Worm (Caenorhabditis elegans) whole organism, late embryonic: ENCODE data around the gene R151.8.
A peak's percentile ranks its signal among the peaks of the same experiment; 100 is the strongest.

Source experiments
- C38D4.7 ChIP-seq: fragments of 200-800 bp; sonication (Bioruptor generic); optimal IDR thresholded peaks from 2 replicates; lab custom pipeline; 2018; ENCODE audit warnings: mild to moderate bottlenecking, missing genetic modification characterization, moderate library complexity, missing compliant biosample characterization
- F13H6.1 ChIP-seq: sonication (generic microtip); optimal IDR thresholded peaks from 2 replicates; lab custom pipeline; 2016; ENCODE audit warnings: missing genetic modification characterization, missing compliant biosample characterization
- K09A11.1 ChIP-seq: sonication (generic microtip); optimal IDR thresholded peaks from 2 replicates; lab custom pipeline; 2017; ENCODE audit warnings: antibody characterized with exemption, mild to moderate bottlenecking, missing genetic modification characterization, missing compliant biosample characterization; ENCODE audit not compliant: insufficient read depth
- T23F11.4 ChIP-seq: fragments of 200-800 bp; sonication (Bioruptor generic); optimal IDR thresholded peaks from 2 replicates; lab custom pipeline; 2018; ENCODE audit warnings: mild to moderate bottlenecking, missing genetic modification characterization, missing compliant biosample characterization
- Y22D7AL.16 ChIP-seq: sonication (generic microtip); optimal IDR thresholded peaks from 2 replicates; lab custom pipeline; 2016; ENCODE audit warnings: missing genetic modification characterization, missing compliant biosample characterization
- ama-1 ChIP-seq: fragments of 150-350 bp; optimal IDR thresholded peaks from 2 replicates; lab custom pipeline; 2014
- ceh-14 ChIP-seq: sonication (generic microtip); optimal IDR thresholded peaks from 2 replicates; lab custom pipeline; 2016; ENCODE audit warnings: missing genotype, missing genetic modification characterization, missing compliant biosample characterization
- ceh-18 ChIP-seq: sonication (generic microtip); optimal IDR thresholded peaks from 2 replicates; lab custom pipeline; 2016; ENCODE audit warnings: missing genetic modification characterization, missing compliant biosample characterization
- ceh-19 ChIP-seq: fragments of 200-800 bp; sonication (Bioruptor generic); optimal IDR thresholded peaks from 2 replicates; lab custom pipeline; 2018; ENCODE audit warnings: mild to moderate bottlenecking, missing genetic modification characterization, missing compliant biosample characterization
- ceh-2 ChIP-seq: sonication (generic microtip); optimal IDR thresholded peaks from 2 replicates; lab custom pipeline; 2016; ENCODE audit warnings: missing genotype, missing genetic modification characterization, missing compliant biosample characterization
- ceh-22 ChIP-seq: sonication (generic microtip); optimal IDR thresholded peaks from 2 replicates; lab custom pipeline; 2017; ENCODE audit warnings: missing biosample characterization, missing genetic modification characterization
- ceh-30 ChIP-seq: fragments of 150-350 bp; optimal IDR thresholded peaks from 2 replicates; lab custom pipeline; 2014; ENCODE audit warnings: missing biosample characterization, missing genetic modification characterization
- ceh-31 ChIP-seq: sonication (generic microtip); optimal IDR thresholded peaks from 2 replicates; lab custom pipeline; 2016; ENCODE audit warnings: missing genetic modification characterization, missing compliant biosample characterization
- ceh-9 ChIP-seq: sonication (generic microtip); optimal IDR thresholded peaks from 2 replicates; lab custom pipeline; 2016; ENCODE audit warnings: mild to moderate bottlenecking, missing genetic modification characterization, inconsistent platforms, missing compliant biosample characterization
- che-1 ChIP-seq: sonication (generic microtip); optimal IDR thresholded peaks from 2 replicates; lab custom pipeline; 2016; ENCODE audit warnings: mild to moderate bottlenecking, missing genetic modification characterization, missing compliant biosample characterization
- elt-2 ChIP-seq: sonication (generic microtip); optimal IDR thresholded peaks from 2 replicates; lab custom pipeline; 2016; ENCODE audit warnings: missing genetic modification reagents, missing genetic modification characterization, missing compliant biosample characterization
- eyg-1 ChIP-seq: sonication (generic microtip); optimal IDR thresholded peaks from 2 replicates; lab custom pipeline; 2016; ENCODE audit warnings: missing genotype, missing genetic modification characterization, missing compliant biosample characterization
- fax-1 ChIP-seq: sonication (generic microtip); optimal IDR thresholded peaks from 2 replicates; lab custom pipeline; 2016; ENCODE audit warnings: missing genotype, missing genetic modification characterization, missing compliant biosample characterization
- gmeb-2 ChIP-seq: sonication (generic microtip); optimal IDR thresholded peaks from 2 replicates; lab custom pipeline; 2016; ENCODE audit warnings: missing genetic modification characterization, inconsistent platforms, missing compliant biosample characterization
- hlh-30 ChIP-seq: sonication (generic microtip); optimal IDR thresholded peaks from 2 replicates; lab custom pipeline; 2017; ENCODE audit warnings: antibody characterized with exemption, missing genetic modification characterization, missing compliant biosample characterization; ENCODE audit not compliant: insufficient read depth
- hlh-8 ChIP-seq: sonication (generic microtip); optimal IDR thresholded peaks from 2 replicates; lab custom pipeline; 2016; ENCODE audit warnings: missing genotype, missing genetic modification characterization, missing compliant biosample characterization
- lim-6 ChIP-seq: sonication (generic microtip); optimal IDR thresholded peaks from 2 replicates; lab custom pipeline; 2016; ENCODE audit warnings: missing genetic modification characterization, missing compliant biosample characterization
- lin-11 ChIP-seq: fragments of 200-800 bp; sonication (Bioruptor generic); optimal IDR thresholded peaks from 2 replicates; lab custom pipeline; 2018; ENCODE audit warnings: mild to moderate bottlenecking, missing genetic modification characterization, missing compliant biosample characterization
- mec-3 ChIP-seq: sonication (generic microtip); optimal IDR thresholded peaks from 2 replicates; lab custom pipeline; 2016; ENCODE audit warnings: borderline replicate concordance, missing genetic modification characterization, missing compliant biosample characterization
- nhr-11 ChIP-seq: fragments of 150-350 bp; optimal IDR thresholded peaks from 2 replicates; lab custom pipeline; 2014; ENCODE audit warnings: missing biosample characterization, missing genetic modification characterization
- nhr-232 ChIP-seq: sonication (generic microtip); optimal IDR thresholded peaks from 2 replicates; lab custom pipeline; 2016; ENCODE audit warnings: missing genetic modification characterization, missing compliant biosample characterization
- odd-2 ChIP-seq: sonication (generic microtip); optimal IDR thresholded peaks from 2 replicates; lab custom pipeline; 2017; ENCODE audit warnings: antibody characterized with exemption, mild to moderate bottlenecking, missing genetic modification characterization, missing compliant biosample characterization
- pha-2 ChIP-seq: sonication (generic microtip); optimal IDR thresholded peaks from 2 replicates; lab custom pipeline; 2017; ENCODE audit warnings: mild to moderate bottlenecking, missing genetic modification characterization, missing compliant biosample characterization
- pha-4 ChIP-seq: fragments of 150-350 bp; optimal IDR thresholded peaks from 2 replicates; lab custom pipeline; 2018; ENCODE audit warnings: missing biosample characterization, missing genetic modification reagents, missing genetic modification characterization
- pqm-1 ChIP-seq: sonication (generic microtip); optimal IDR thresholded peaks from 2 replicates; lab custom pipeline; 2016; ENCODE audit warnings: missing genetic modification characterization, missing compliant biosample characterization
- pros-1 ChIP-seq: fragments of 150-350 bp; optimal IDR thresholded peaks from 2 replicates; lab custom pipeline; 2014; ENCODE audit warnings: missing biosample characterization, missing genetic modification reagents, missing genetic modification characterization
- rnt-1 ChIP-seq: sonication (generic microtip); optimal IDR thresholded peaks from 2 replicates; lab custom pipeline; 2016; ENCODE audit warnings: missing genetic modification characterization, missing compliant biosample characterization
- sox-2 ChIP-seq: fragments of 200-800 bp; sonication (Bioruptor generic); IDR thresholded peaks from 2 replicates; pipeline ENCODE4 v1.3.6; 2022; ENCODE audit warnings: missing genetic modification reagents, missing genetic modification characterization, missing compliant biosample characterization
- sox-4 ChIP-seq: sonication (generic microtip); optimal IDR thresholded peaks from 2 replicates; lab custom pipeline; 2017; ENCODE audit warnings: mild to moderate bottlenecking, missing genetic modification characterization, inconsistent platforms, missing compliant biosample characterization
- tbx-2 ChIP-seq: sonication (generic microtip); optimal IDR thresholded peaks from 2 replicates; lab custom pipeline; 2016; ENCODE audit warnings: missing genetic modification characterization, missing compliant biosample characterization
- ttx-3 ChIP-seq: sonication (generic microtip); optimal IDR thresholded peaks from 2 replicates; lab custom pipeline; 2016; ENCODE audit warnings: missing genetic modification reagents, missing genetic modification characterization, missing compliant biosample characterization
- unc-42 ChIP-seq: sonication (generic microtip); optimal IDR thresholded peaks from 2 replicates; lab custom pipeline; 2016; ENCODE audit warnings: missing genotype, missing genetic modification characterization, missing compliant biosample characterization
- unc-55 ChIP-seq: sonication (generic microtip); optimal IDR thresholded peaks from 2 replicates; lab custom pipeline; 2017; ENCODE audit warnings: missing biosample characterization, missing genetic modification reagents, missing genetic modification characterization
- unc-86 ChIP-seq: sonication (generic microtip); optimal IDR thresholded peaks from 2 replicates; lab custom pipeline; 2016; ENCODE audit warnings: missing genetic modification characterization, missing compliant biosample characterization
- zip-5 ChIP-seq: sonication (generic microtip); optimal IDR thresholded peaks from 2 replicates; lab custom pipeline; 2016; ENCODE audit warnings: missing genetic modification characterization, missing compliant biosample characterization
- ztf-16 ChIP-seq: sonication (generic microtip); optimal IDR thresholded peaks from 2 replicates; lab custom pipeline; 2017; ENCODE audit warnings: missing genetic modification characterization, missing compliant biosample characterization

Gene R151.8

ce11 chrIII:7253669-7254068 lies 24.1 kb upstream of the R151.8 start:
- no peak for TF ChIP-seq nhr-232 (tag; lab: Kevin White, UChicago)
- peak; percentile 95 for TF ChIP-seq unc-42

DNA sequence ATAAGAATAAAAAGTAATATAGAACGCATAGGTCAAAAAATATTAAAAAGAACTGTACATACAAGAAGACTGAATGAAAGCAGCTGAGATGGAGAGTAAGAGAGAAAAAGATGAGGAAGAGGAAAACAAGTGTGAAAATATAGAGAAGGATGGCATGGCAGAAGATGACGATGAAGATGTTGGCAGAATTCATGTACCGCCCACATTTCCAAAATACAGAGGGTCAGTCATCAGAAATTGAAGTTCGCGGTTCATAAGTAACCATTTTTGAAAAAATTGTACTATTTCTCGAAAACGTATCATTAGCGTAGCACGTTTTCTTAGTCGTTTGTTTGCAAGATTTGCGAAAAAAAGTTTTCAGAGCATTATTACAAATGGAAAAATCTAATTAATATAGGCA lies 18.2 kb upstream of the R151.8 start, which contains the start of gene zmp-6:
Gene zmp-6 (minus strand): TSS at position 101 of the 400 bp plus-strand sequence.
- TF ChIP-seq elt-2, result no peak
- TF ChIP-seq pqm-1 (tag; lab: Kevin White, UChicago), result no peak
- no peak for TF ChIP-seq lim-6 (tag; lab: Kevin White, UChicago)
- TF ChIP-seq tbx-2 (tag; lab: Kevin White, UChicago), result no peak
- TF ChIP-seq mec-3, result no peak
- no peak for TF ChIP-seq F13H6.1 (tag; lab: Kevin White, UChicago)
- TF ChIP-seq ceh-9, result no peak
- no peak for TF ChIP-seq pros-1 (tag; lab: Kevin White, UChicago)
- no peak for TF ChIP-seq ceh-19 (GFP tag; lab: Kevin White, UChicago)
- TF ChIP-seq, all 69 proteins: peak for 0

DNA sequence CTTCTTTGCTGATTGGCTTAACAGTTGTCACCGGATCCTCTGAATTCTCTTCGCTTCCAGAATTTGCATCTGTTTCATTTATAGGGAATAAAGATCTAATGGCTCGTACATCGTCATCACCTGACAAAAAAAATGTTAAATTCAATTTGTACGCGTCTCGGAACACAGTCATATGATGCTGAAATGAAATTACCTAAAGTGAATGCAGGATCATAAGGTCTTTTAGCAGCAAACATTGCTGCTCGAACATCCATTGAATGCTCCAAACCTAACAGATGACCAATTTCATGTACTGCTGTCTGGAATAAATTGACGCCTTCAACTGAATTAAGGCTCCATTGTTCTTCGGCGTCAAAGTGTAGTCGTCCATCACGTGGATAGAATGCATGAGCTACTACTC lies 16.8 kb upstream of the R151.8 start:
- no peak for TF ChIP-seq ceh-30 (tag; lab: Kevin White, UChicago)
- TF ChIP-seq ama-1 (lab: Kevin White, UChicago), result no peak
- no peak for TF ChIP-seq elt-2
- no peak for TF ChIP-seq hlh-8 (tag; lab: Kevin White, UChicago)
- no peak for TF ChIP-seq Y22D7AL.16 (tag; lab: Kevin White, UChicago)
- TF ChIP-seq ceh-31 (tag; lab: Kevin White, UChicago), result no peak
- no peak for TF ChIP-seq eyg-1
- TF ChIP-seq hlh-30 (tag; lab: Kevin White, UChicago), result no peak
- no peak for TF ChIP-seq ceh-18 (tag; lab: Kevin White, UChicago)
- TF ChIP-seq pha-2 (tag; lab: Kevin White, UChicago), result no peak
- TF ChIP-seq T23F11.4 (GFP tag; lab: Kevin White, UChicago), result no peak
- no peak for TF ChIP-seq lin-11 (tag; lab: Kevin White, UChicago)
- no peak for TF ChIP-seq che-1
- no peak for TF ChIP-seq C38D4.7 (GFP tag; lab: Kevin White, UChicago)
- no peak for TF ChIP-seq pha-4
- no peak for TF ChIP-seq tbx-2 (tag; lab: Kevin White, UChicago)
- no peak for TF ChIP-seq odd-2 (tag; lab: Kevin White, UChicago)
- no peak for TF ChIP-seq rnt-1 (tag; lab: Kevin White, UChicago)
- no peak for TF ChIP-seq unc-86 (tag; lab: Kevin White, UChicago)
- TF ChIP-seq fax-1 (tag; lab: Kevin White, UChicago), result no peak

DNA sequence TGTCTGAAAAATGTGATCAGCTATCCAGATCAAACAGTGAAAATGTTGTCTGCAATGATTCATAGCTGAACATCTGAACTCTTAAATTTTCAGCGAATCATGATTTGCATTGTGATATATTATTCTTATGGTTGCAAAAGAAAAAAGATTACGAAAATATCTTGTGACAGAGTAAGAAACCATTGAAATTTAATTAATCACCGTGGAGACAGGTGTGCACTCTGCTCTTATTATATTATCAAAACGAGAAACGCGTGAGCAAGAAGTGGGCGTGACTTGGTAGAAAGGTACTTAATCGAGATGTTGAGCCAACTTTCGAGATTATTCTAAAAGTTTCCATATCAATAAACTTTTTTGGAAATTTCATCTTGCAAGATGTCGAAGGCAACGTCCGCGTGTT lies 13.4 kb upstream of the R151.8 start, which contains the start of gene osm-10:
Gene osm-10 (plus strand): TSS at position 293 of the 400 bp plus-strand sequence.
- TF ChIP-seq sox-2 (GFP tag; lab: Robert Waterston, UW) (no peak), ttx-3 (tag; lab: Kevin White, UChicago) (no peak), ceh-14 (tag; lab: Kevin White, UChicago) (no peak), ceh-22 (tag; lab: Kevin White, UChicago) (no peak), ceh-19 (GFP tag; lab: Kevin White, UChicago) (no peak), fax-1 (tag; lab: Kevin White, UChicago) (no peak), K09A11.1 (tag; lab: Kevin White, UChicago) (no peak), tbx-2 (tag; lab: Kevin White, UChicago) (no peak)

DNA sequence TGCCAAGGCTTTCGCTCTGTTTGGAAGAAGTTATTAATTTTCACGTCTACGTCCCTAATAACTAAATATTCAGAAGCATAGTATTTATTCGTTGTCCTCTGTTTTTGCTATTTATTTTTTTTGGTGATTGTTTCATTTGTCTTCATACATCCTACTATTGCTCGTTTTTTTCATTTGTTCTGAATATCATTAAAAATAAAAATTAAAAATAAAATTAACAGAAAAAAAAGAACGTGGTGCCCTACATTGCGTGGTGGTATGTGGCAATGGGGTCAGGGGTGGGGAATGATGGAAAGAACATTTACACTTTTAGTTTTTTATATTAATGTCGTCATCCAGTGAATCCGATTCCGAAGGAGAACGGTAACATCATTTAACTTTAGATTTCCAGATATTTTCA lies 11.5 kb upstream of the R151.8 start, which contains the start of gene ztf-31:
Gene ztf-31 (plus strand): TSS at position 301 of the 400 bp plus-strand sequence.
- TF ChIP-seq ceh-2 (no peak), unc-55 (GFP tag; lab: Kevin White, UChicago) (no peak), zip-5 (tag; lab: Kevin White, UChicago) (no peak), nhr-11 (tag; lab: Kevin White, UChicago) (no peak), ztf-16 (no peak), ceh-31 (tag; lab: Kevin White, UChicago) (no peak), ceh-18 (tag; lab: Kevin White, UChicago) (no peak), sox-4 (no peak), sox-2 (GFP tag; lab: Robert Waterston, UW) (no peak), gmeb-2 (tag; lab: Kevin White, UChicago) (no peak)
